Worm (Caenorhabditis elegans): Measurements from ENCODE around the gene npr-3.

ce11 chrIV:11438255-11438654, 21.5 kb upstream of the npr-3 start:
- TF ChIP-seq med-1 (GFP tag; optimal IDR thresholded peaks at IDR 0.05; ENCODE audit: insufficient read depth) (no peak), flt-1 (GFP tag; IDR thresholded peaks at IDR 0.05) (no peak), ztf-23 (GFP tag; IDR thresholded peaks at IDR 0.05) (no peak), ztf-29 (GFP tag; IDR thresholded peaks at IDR 0.05) (no peak), ref-1 (GFP tag; conservative IDR thresholded peaks at IDR 0.05) (no peak), klf-2 (GFP tag; conservative IDR thresholded peaks at IDR 0.05) (no peak), tab-1 (GFP tag; IDR thresholded peaks at IDR 0.05) (no peak)

Data from whole organism, midembryonic.